Worm (Caenorhabditis elegans): ENCODE data around the gene F16G10.3.

DNA sequence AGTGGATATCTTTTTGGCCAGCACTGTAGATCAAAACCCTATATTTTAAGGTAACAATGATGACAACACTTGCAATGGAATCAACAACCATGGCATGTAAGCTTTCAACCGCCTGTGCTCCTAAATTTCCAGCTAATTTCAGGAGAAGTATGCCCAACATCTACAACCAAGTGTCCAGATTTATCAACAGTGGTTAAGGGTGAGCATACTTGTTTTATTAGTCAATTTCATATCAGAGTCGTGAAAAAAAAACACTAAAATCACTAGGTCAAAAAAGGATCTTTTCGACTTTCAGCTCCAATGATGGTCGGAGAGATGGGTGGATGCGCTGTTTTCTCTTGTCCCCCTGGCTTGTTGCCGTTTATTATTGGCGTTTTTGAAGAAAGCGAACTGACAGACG lies 31.8 kb downstream of the F16G10.3 start, which contains the start of gene F16G10.1:
- TF ChIP-seq him-1 (tag; optimal IDR thresholded peaks at IDR 0.05) (no peak), dao-5 (tag; optimal IDR thresholded peaks at IDR 0.05) (no peak), W03F9.2 (tag; optimal IDR thresholded peaks at IDR 0.05) (no peak)

All from whole organism, L4/young adult.